Worm (Caenorhabditis elegans) whole organism, late embryonic: ENCODE measurements around the gene fbxa-182.

ENCODE experiments used
- C08G9.2 ChIP-seq: sonication (generic microtip); optimal IDR thresholded peaks from 2 replicates; lab custom pipeline; 2016; ENCODE audit warnings: mild to moderate bottlenecking, missing genetic modification characterization, moderate library complexity, missing compliant biosample characterization
- C38D4.7 ChIP-seq: fragments of 200-800 bp; sonication (Bioruptor generic); optimal IDR thresholded peaks from 2 replicates; lab custom pipeline; 2018; ENCODE audit warnings: mild to moderate bottlenecking, missing genetic modification characterization, moderate library complexity, missing compliant biosample characterization
- K02D7.2 ChIP-seq: sonication (generic microtip); optimal IDR thresholded peaks from 2 replicates; lab custom pipeline; 2017; ENCODE audit warnings: mild to moderate bottlenecking, missing genetic modification characterization, missing compliant biosample characterization
- K09A11.1 ChIP-seq: sonication (generic microtip); optimal IDR thresholded peaks from 2 replicates; lab custom pipeline; 2017; ENCODE audit warnings: antibody characterized with exemption, mild to moderate bottlenecking, missing genetic modification characterization, missing compliant biosample characterization; ENCODE audit not compliant: insufficient read depth
- Y22D7AL.16 ChIP-seq: sonication (generic microtip); optimal IDR thresholded peaks from 2 replicates; lab custom pipeline; 2016; ENCODE audit warnings: missing genetic modification characterization, missing compliant biosample characterization
- ama-1 ChIP-seq: fragments of 150-350 bp; optimal IDR thresholded peaks from 2 replicates; lab custom pipeline; 2014
- ceh-2 ChIP-seq: sonication (generic microtip); optimal IDR thresholded peaks from 2 replicates; lab custom pipeline; 2016; ENCODE audit warnings: missing genotype, missing genetic modification characterization, missing compliant biosample characterization
- ceh-22 ChIP-seq: sonication (generic microtip); optimal IDR thresholded peaks from 2 replicates; lab custom pipeline; 2017; ENCODE audit warnings: missing biosample characterization, missing genetic modification characterization
- ceh-24 ChIP-seq: sonication (generic microtip); optimal IDR thresholded peaks from 2 replicates; lab custom pipeline; 2016; ENCODE audit warnings: mild to moderate bottlenecking, missing genetic modification characterization, missing compliant biosample characterization
- ceh-34 ChIP-seq: sonication (generic microtip); optimal IDR thresholded peaks from 2 replicates; lab custom pipeline; 2016; ENCODE audit warnings: mild to moderate bottlenecking, missing genetic modification characterization, missing compliant biosample characterization
- ceh-45 ChIP-seq: fragments of 200-800 bp; sonication (Bioruptor generic); IDR thresholded peaks from 2 replicates; pipeline ENCODE4 v1.3.6; 2022; ENCODE audit warnings: missing genetic modification reagents, missing genetic modification characterization, missing compliant biosample characterization
- ceh-9 ChIP-seq: sonication (generic microtip); optimal IDR thresholded peaks from 2 replicates; lab custom pipeline; 2016; ENCODE audit warnings: mild to moderate bottlenecking, missing genetic modification characterization, inconsistent platforms, missing compliant biosample characterization
- che-1 ChIP-seq: sonication (generic microtip); optimal IDR thresholded peaks from 2 replicates; lab custom pipeline; 2016; ENCODE audit warnings: mild to moderate bottlenecking, missing genetic modification characterization, missing compliant biosample characterization
- elt-2 ChIP-seq: sonication (generic microtip); optimal IDR thresholded peaks from 2 replicates; lab custom pipeline; 2016; ENCODE audit warnings: missing genetic modification reagents, missing genetic modification characterization, missing compliant biosample characterization
- ets-4 ChIP-seq: sonication (generic microtip); optimal IDR thresholded peaks from 2 replicates; lab custom pipeline; 2016; ENCODE audit warnings: missing genetic modification characterization, missing compliant biosample characterization
- eyg-1 ChIP-seq: sonication (generic microtip); optimal IDR thresholded peaks from 2 replicates; lab custom pipeline; 2016; ENCODE audit warnings: missing genotype, missing genetic modification characterization, missing compliant biosample characterization
- fax-1 ChIP-seq: sonication (generic microtip); optimal IDR thresholded peaks from 2 replicates; lab custom pipeline; 2016; ENCODE audit warnings: missing genotype, missing genetic modification characterization, missing compliant biosample characterization
- fkh-10 ChIP-seq: fragments of 150-350 bp; optimal IDR thresholded peaks from 2 replicates; lab custom pipeline; 2014; ENCODE audit warnings: missing biosample characterization, missing genetic modification reagents, missing genetic modification characterization
- fkh-6 ChIP-seq: sonication (generic microtip); optimal IDR thresholded peaks from 2 replicates; lab custom pipeline; 2016; ENCODE audit warnings: missing genetic modification characterization, missing compliant biosample characterization
- hlh-13 ChIP-seq: fragments of 200-800 bp; sonication (Bioruptor generic); optimal IDR thresholded peaks from 2 replicates; lab custom pipeline; 2018; ENCODE audit warnings: mild to moderate bottlenecking, missing genetic modification characterization, missing compliant biosample characterization
- hlh-15 ChIP-seq: sonication (generic microtip); optimal IDR thresholded peaks from 2 replicates; lab custom pipeline; 2016; ENCODE audit warnings: missing genetic modification characterization, missing compliant biosample characterization
- hlh-30 ChIP-seq: sonication (generic microtip); optimal IDR thresholded peaks from 2 replicates; lab custom pipeline; 2017; ENCODE audit warnings: antibody characterized with exemption, missing genetic modification characterization, missing compliant biosample characterization; ENCODE audit not compliant: insufficient read depth
- hlh-6 ChIP-seq: sonication (generic microtip); optimal IDR thresholded peaks from 2 replicates; lab custom pipeline; 2016; ENCODE audit warnings: missing genotype, missing genetic modification characterization, missing compliant biosample characterization
- lim-6 ChIP-seq: sonication (generic microtip); optimal IDR thresholded peaks from 2 replicates; lab custom pipeline; 2016; ENCODE audit warnings: missing genetic modification characterization, missing compliant biosample characterization
- lin-11 ChIP-seq: fragments of 200-800 bp; sonication (Bioruptor generic); optimal IDR thresholded peaks from 2 replicates; lab custom pipeline; 2018; ENCODE audit warnings: mild to moderate bottlenecking, missing genetic modification characterization, missing compliant biosample characterization
- madf-2 ChIP-seq: sonication (generic microtip); optimal IDR thresholded peaks from 2 replicates; lab custom pipeline; 2017; ENCODE audit warnings: missing genetic modification characterization, missing compliant biosample characterization
- mec-3 ChIP-seq: sonication (generic microtip); optimal IDR thresholded peaks from 2 replicates; lab custom pipeline; 2016; ENCODE audit warnings: borderline replicate concordance, missing genetic modification characterization, missing compliant biosample characterization
- nhr-232 ChIP-seq: sonication (generic microtip); optimal IDR thresholded peaks from 2 replicates; lab custom pipeline; 2016; ENCODE audit warnings: missing genetic modification characterization, missing compliant biosample characterization
- npax-4 ChIP-seq: sonication (generic microtip); optimal IDR thresholded peaks from 2 replicates; lab custom pipeline; 2016; ENCODE audit warnings: missing genetic modification characterization, missing compliant biosample characterization
- odd-2 ChIP-seq: sonication (generic microtip); optimal IDR thresholded peaks from 2 replicates; lab custom pipeline; 2017; ENCODE audit warnings: antibody characterized with exemption, mild to moderate bottlenecking, missing genetic modification characterization, missing compliant biosample characterization
- pha-2 ChIP-seq: sonication (generic microtip); optimal IDR thresholded peaks from 2 replicates; lab custom pipeline; 2017; ENCODE audit warnings: mild to moderate bottlenecking, missing genetic modification characterization, missing compliant biosample characterization
- pha-4 ChIP-seq: fragments of 150-350 bp; optimal IDR thresholded peaks from 2 replicates; lab custom pipeline; 2018; ENCODE audit warnings: missing biosample characterization, missing genetic modification reagents, missing genetic modification characterization
- ref-2 ChIP-seq: sonication (generic microtip); optimal IDR thresholded peaks from 2 replicates; lab custom pipeline; 2016; ENCODE audit warnings: missing genetic modification characterization, missing compliant biosample characterization
- rnt-1 ChIP-seq: sonication (generic microtip); optimal IDR thresholded peaks from 2 replicates; lab custom pipeline; 2016; ENCODE audit warnings: missing genetic modification characterization, missing compliant biosample characterization
- ttx-3 ChIP-seq: sonication (generic microtip); optimal IDR thresholded peaks from 2 replicates; lab custom pipeline; 2016; ENCODE audit warnings: missing genetic modification reagents, missing genetic modification characterization, missing compliant biosample characterization
- unc-55 ChIP-seq: sonication (generic microtip); optimal IDR thresholded peaks from 2 replicates; lab custom pipeline; 2017; ENCODE audit warnings: missing biosample characterization, missing genetic modification reagents, missing genetic modification characterization
- unc-86 ChIP-seq: sonication (generic microtip); optimal IDR thresholded peaks from 2 replicates; lab custom pipeline; 2016; ENCODE audit warnings: missing genetic modification characterization, missing compliant biosample characterization
- zip-5 ChIP-seq: sonication (generic microtip); optimal IDR thresholded peaks from 2 replicates; lab custom pipeline; 2016; ENCODE audit warnings: missing genetic modification characterization, missing compliant biosample characterization
- ztf-16 ChIP-seq: sonication (generic microtip); optimal IDR thresholded peaks from 2 replicates; lab custom pipeline; 2017; ENCODE audit warnings: missing genetic modification characterization, missing compliant biosample characterization

Gene fbxa-182

DNA sequence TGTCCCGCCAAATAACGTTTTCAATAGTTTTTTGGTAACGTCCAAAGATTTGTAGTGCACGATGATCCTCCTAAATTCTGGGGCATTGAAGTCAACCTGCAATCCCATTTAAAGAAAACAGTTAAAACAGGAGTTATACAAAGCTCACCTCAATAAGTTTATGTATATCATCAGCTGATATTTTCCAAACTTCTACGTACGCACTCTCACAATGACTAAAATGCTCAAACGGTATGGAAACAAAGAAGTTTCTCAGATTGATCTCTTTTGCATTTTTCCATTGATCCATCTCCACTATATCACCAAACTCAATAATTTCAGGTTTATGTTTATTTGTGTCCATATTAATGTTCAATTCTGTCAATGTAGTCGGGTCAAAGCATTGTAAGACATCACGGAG, 994 bp downstream of the fbxa-182 start:
- TF ChIP-seq elt-2 (tag; lab: Kevin White, UChicago) (no peak), lin-11 (tag; lab: Kevin White, UChicago) (no peak), mec-3 (tag; lab: Kevin White, UChicago) (no peak), ref-2 (no peak), fkh-10 (GFP tag; lab: Kevin White, UChicago) (no peak), K09A11.1 (no peak), hlh-30 (tag; lab: Kevin White, UChicago) (no peak), pha-4 (tag; lab: Kevin White, UChicago) (no peak), ttx-3 (tag; lab: Kevin White, UChicago) (no peak), C38D4.7 (GFP tag; lab: Kevin White, UChicago) (no peak), madf-2 (tag; lab: Kevin White, UChicago) (no peak), eyg-1 (tag; lab: Kevin White, UChicago) (no peak), K02D7.2 (tag; lab: Kevin White, UChicago) (no peak), C08G9.2 (no peak)

DNA sequence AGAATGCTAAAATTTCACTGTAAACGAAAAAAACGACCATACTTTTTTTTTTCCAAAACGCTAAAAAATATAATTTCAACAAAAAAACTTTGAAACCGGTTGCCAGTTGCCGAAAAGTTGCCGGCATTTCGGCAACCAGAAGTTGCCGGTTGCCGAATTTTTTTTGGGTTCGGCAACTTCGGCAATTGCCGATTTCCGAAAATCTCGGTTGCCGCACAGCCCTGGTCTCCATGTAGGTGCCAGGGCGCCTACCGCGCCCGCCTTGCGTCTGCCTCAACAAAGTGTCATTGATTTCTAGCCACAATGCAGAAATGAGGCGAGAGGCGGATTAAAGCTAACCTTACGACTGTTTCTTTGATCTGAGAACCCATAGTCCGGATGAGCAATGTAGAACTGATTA, 1.5 kb downstream of the fbxa-182 start:
- no peak for TF ChIP-seq Y22D7AL.16 (tag; lab: Kevin White, UChicago)
- TF ChIP-seq fkh-10 (GFP tag; lab: Kevin White, UChicago) = no peak
- no peak for TF ChIP-seq nhr-232 (tag; lab: Kevin White, UChicago)
- no peak for TF ChIP-seq hlh-13 (GFP tag; lab: Kevin White, UChicago)
- TF ChIP-seq odd-2 = no peak
- TF ChIP-seq ceh-2 (tag; lab: Kevin White, UChicago) = no peak
- no peak for TF ChIP-seq unc-55

DNA sequence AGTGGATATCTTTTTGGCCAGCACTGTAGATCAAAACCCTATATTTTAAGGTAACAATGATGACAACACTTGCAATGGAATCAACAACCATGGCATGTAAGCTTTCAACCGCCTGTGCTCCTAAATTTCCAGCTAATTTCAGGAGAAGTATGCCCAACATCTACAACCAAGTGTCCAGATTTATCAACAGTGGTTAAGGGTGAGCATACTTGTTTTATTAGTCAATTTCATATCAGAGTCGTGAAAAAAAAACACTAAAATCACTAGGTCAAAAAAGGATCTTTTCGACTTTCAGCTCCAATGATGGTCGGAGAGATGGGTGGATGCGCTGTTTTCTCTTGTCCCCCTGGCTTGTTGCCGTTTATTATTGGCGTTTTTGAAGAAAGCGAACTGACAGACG, 8.6 kb downstream of the fbxa-182 start, which contains the start of gene F16G10.1:
Gene F16G10.1 (plus strand): TSS at position 301 of the 400 bp plus-strand sequence.
- TF ChIP-seq ceh-24 (tag; lab: Kevin White, UChicago) (no peak), npax-4 (tag; lab: Kevin White, UChicago) (no peak), che-1 (tag; lab: Kevin White, UChicago) (no peak), zip-5 (tag; lab: Kevin White, UChicago) (no peak), eyg-1 (tag; lab: Kevin White, UChicago) (no peak), lin-11 (tag; lab: Kevin White, UChicago) (no peak), K02D7.2 (tag; lab: Kevin White, UChicago) (no peak), lim-6 (tag; lab: Kevin White, UChicago) (no peak), ceh-34 (tag; lab: Kevin White, UChicago) (no peak), rnt-1 (no peak), C08G9.2 (no peak), ceh-45 (no peak), ceh-22 (tag; lab: Kevin White, UChicago) (no peak), unc-86 (tag; lab: Kevin White, UChicago) (no peak), hlh-15 (tag; lab: Kevin White, UChicago) (no peak), ref-2 (no peak), fkh-6 (no peak)

DNA sequence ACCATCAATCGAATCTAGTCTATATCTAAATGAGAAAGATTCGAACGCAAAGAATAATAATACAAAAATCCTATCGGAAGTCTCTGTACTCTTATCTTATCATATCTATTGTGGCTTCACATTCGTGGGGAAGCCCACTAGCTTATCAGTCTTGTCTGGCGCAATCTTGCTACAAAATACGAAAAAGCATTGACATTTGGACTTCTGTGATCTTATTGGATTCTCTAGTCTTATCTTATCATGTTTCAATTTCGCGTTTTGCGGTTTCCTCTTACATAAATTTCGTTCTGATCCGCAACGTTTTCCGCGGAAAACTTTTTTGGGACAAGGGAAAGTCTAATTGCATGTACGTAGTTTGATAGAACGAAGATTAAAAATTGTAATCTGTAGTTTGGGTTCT, 12.7 kb downstream of the fbxa-182 start:
- TF ChIP-seq ets-4 (no peak), lim-6 (tag; lab: Kevin White, UChicago) (no peak), hlh-6 (tag; lab: Kevin White, UChicago) (no peak), ama-1 (lab: Kevin White, UChicago) (no peak), pha-4 (tag; lab: Kevin White, UChicago) (no peak), elt-2 (tag; lab: Kevin White, UChicago) (no peak), ceh-2 (tag; lab: Kevin White, UChicago) (no peak), rnt-1 (no peak), C38D4.7 (GFP tag; lab: Kevin White, UChicago) (no peak), ztf-16 (tag; lab: Kevin White, UChicago) (no peak), pha-2 (tag; lab: Kevin White, UChicago) (no peak), ceh-9 (tag; lab: Kevin White, UChicago) (no peak), ceh-24 (tag; lab: Kevin White, UChicago) (no peak), ceh-34 (tag; lab: Kevin White, UChicago) (no peak), fax-1 (tag; lab: Kevin White, UChicago) (no peak), hlh-30 (tag; lab: Kevin White, UChicago) (no peak)
